Worm (Caenorhabditis elegans): ENCODE data around the gene prdx-3.

ce11 chrIII:4394496-4394895 is 12.7 kb upstream of the prdx-3 start, which contains the start of gene R07E5.4:
- no peak for TF ChIP-seq him-1 (tag; optimal IDR thresholded peaks at IDR 0.05)
- TF ChIP-seq dao-5 (tag; optimal IDR thresholded peaks at IDR 0.05), result no peak
